Worm (Caenorhabditis elegans): ENCODE data around the gene slcr-46.2.

DNA sequence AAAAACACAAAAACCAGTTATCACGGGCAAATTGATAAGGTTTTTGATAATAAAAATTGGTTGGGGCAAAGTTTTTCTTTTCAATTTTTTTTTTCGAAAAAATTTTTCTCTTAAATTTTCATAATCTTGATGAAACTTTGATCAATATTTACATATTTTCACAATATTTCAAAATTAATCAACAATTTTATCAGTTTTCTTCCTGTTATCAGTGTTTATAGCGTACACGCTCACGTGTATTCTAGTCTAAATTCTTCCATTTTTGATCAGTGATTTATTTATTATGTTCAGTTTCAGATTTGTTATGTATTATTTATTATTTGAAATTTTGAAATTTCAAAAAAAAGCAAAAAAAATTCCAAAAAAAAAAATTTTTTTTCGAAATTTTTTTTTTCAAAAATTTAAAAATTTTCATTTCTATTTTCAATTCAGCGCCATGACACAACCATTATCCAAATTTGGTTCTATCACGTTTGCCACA lies 12.9 kb downstream of the slcr-46.2 start, which contains the start of gene nceh-1:
- TF ChIP-seq nhr-237 (tag; optimal IDR thresholded peaks at IDR 0.05) (no peak), lsy-2 (tag; optimal IDR thresholded peaks at IDR 0.05) (no peak), R02D3.7 (tag; optimal IDR thresholded peaks at IDR 0.05) (no peak)
